Worm (Caenorhabditis elegans) whole organism, L4 larva: Measurements from ENCODE around the gene Y54G2A.38.

Experiments used
- D1046.2 ChIP-seq: fragments of 200-800 bp; sonication (Bioruptor generic); IDR thresholded peaks from 2 replicates; pipeline ENCODE4 v1.3.6; 2022; ENCODE audit warnings: missing genetic modification characterization, missing compliant biosample characterization
- F10B5.3 ChIP-seq: sonication (generic microtip); optimal IDR thresholded peaks from 2 replicates; lab custom pipeline; 2016; ENCODE audit warnings: mild to moderate bottlenecking, missing genetic modification characterization, missing compliant biosample characterization
- F26F4.8 ChIP-seq: fragments of 200-800 bp; sonication (Bioruptor generic); conservative IDR thresholded peaks from 2 replicates; pipeline ENCODE4 v1.3.6; 2022; ENCODE audit warnings: missing genetic modification characterization, missing compliant biosample characterization
- F37D6.2 ChIP-seq: sonication (generic microtip); optimal IDR thresholded peaks from 2 replicates; lab custom pipeline; 2016; ENCODE audit warnings: mild to moderate bottlenecking, missing genetic modification characterization, missing compliant biosample characterization
- R02D3.7 ChIP-seq: fragments of 150-350 bp; sonication (generic microtip); optimal IDR thresholded peaks from 3 replicates; lab custom pipeline; 2014; ENCODE audit warnings: missing biosample characterization, missing genetic modification characterization
- Y105C5A.15 ChIP-seq: fragments of 200-800 bp; sonication (Bioruptor generic); IDR thresholded peaks from 2 replicates; pipeline ENCODE4 v1.3.6; 2022; ENCODE audit warnings: missing genetic modification characterization, missing compliant biosample characterization
- Y48G9A.11 ChIP-seq: fragments of 200-800 bp; sonication (Bioruptor generic); IDR thresholded peaks from 2 replicates; pipeline ENCODE4 v1.3.6; 2022; ENCODE audit warnings: missing genetic modification reagents, missing genetic modification characterization, missing compliant biosample characterization
- Y5F2A.4 ChIP-seq: fragments of 200-800 bp; sonication (Bioruptor generic); optimal IDR thresholded peaks from 2 replicates; lab custom pipeline; 2018; ENCODE audit warnings: mild to moderate bottlenecking, missing genetic modification characterization, missing compliant biosample characterization
- Y75B8A.6 ChIP-seq: fragments of 200-800 bp; sonication (Bioruptor generic); IDR thresholded peaks from 2 replicates; pipeline ENCODE4 v1.3.6; 2022; ENCODE audit warnings: missing genetic modification reagents, missing genetic modification characterization, missing compliant biosample characterization
- ZK337.2 ChIP-seq: fragments of 200-800 bp; sonication (Bioruptor generic); IDR thresholded peaks from 2 replicates; pipeline ENCODE4 v1.3.6; 2022; ENCODE audit warnings: missing genetic modification reagents, missing genetic modification characterization, missing compliant biosample characterization
- aly-2 ChIP-seq: sonication (generic microtip); optimal IDR thresholded peaks from 2 replicates; lab custom pipeline; 2018; ENCODE audit warnings: missing biosample characterization, missing genetic modification characterization
- ama-1 ChIP-seq: fragments of 150-350 bp; optimal IDR thresholded peaks from 2 replicates; lab custom pipeline; 2014; ENCODE audit warnings: inconsistent platforms, mixed read lengths
- arid-1 ChIP-seq: fragments of 200-800 bp; sonication (Bioruptor generic); conservative IDR thresholded peaks from 2 replicates; pipeline ENCODE4 v1.3.6; 2022; ENCODE audit warnings: missing genetic modification reagents, missing genetic modification characterization, missing compliant biosample characterization
- attf-4 ChIP-seq: sonication (generic microtip); optimal IDR thresholded peaks from 3 replicates; lab custom pipeline; 2017; ENCODE audit warnings: missing biosample characterization, missing genetic modification characterization
- ceh-28 ChIP-seq: fragments of 150-350 bp; optimal IDR thresholded peaks from 2 replicates; lab custom pipeline; 2014; ENCODE audit warnings: missing biosample characterization, missing genetic modification reagents, missing genetic modification characterization
- ceh-62 ChIP-seq: sonication (generic microtip); optimal IDR thresholded peaks from 2 replicates; lab custom pipeline; 2017; ENCODE audit warnings: missing biosample characterization, missing genetic modification characterization
- ceh-82 ChIP-seq: sonication (generic microtip); optimal IDR thresholded peaks from 2 replicates; lab custom pipeline; 2017; ENCODE audit warnings: missing biosample characterization, missing genetic modification characterization
- ces-1 ChIP-seq: fragments of 150-350 bp; sonication (generic microtip); optimal IDR thresholded peaks from 4 replicates; lab custom pipeline; 2014; ENCODE audit warnings: missing biosample characterization, missing genetic modification reagents, missing genetic modification characterization
- ctbp-1 ChIP-seq: fragments of 200-800 bp; sonication (Bioruptor generic); IDR thresholded peaks from 2 replicates; pipeline ENCODE4 v1.3.6; 2022; ENCODE audit warnings: missing genetic modification reagents, missing genetic modification characterization, missing compliant biosample characterization
- daf-19 ChIP-seq: fragments of 200-800 bp; sonication (Bioruptor generic); conservative IDR thresholded peaks from 2 replicates; pipeline ENCODE4 v1.3.6; 2022; ENCODE audit warnings: missing genetic modification characterization, missing compliant biosample characterization
- dmd-8 ChIP-seq: fragments of 200-800 bp; sonication (Bioruptor generic); IDR thresholded peaks from 2 replicates; pipeline ENCODE4 v1.3.6; 2022; ENCODE audit warnings: missing genetic modification characterization, missing compliant biosample characterization
- dmd-9 ChIP-seq: fragments of 200-800 bp; sonication (Bioruptor generic); IDR thresholded peaks from 2 replicates; pipeline ENCODE4 v1.3.6; 2022; ENCODE audit warnings: missing genetic modification reagents, missing genetic modification characterization, missing compliant biosample characterization
- dve-1 ChIP-seq: sonication (generic microtip); optimal IDR thresholded peaks from 2 replicates; lab custom pipeline; 2017; ENCODE audit warnings: antibody characterized with exemption, mild to moderate bottlenecking, missing genetic modification characterization, missing compliant biosample characterization; ENCODE audit not compliant: insufficient read depth
- egl-27 ChIP-seq: sonication (generic microtip); optimal IDR thresholded peaks from 3 replicates; lab custom pipeline; 2017; ENCODE audit warnings: missing biosample characterization, missing genetic modification reagents, missing genetic modification characterization
- fkh-10 ChIP-seq: fragments of 150-350 bp; optimal IDR thresholded peaks from 2 replicates; lab custom pipeline; 2014; ENCODE audit warnings: missing biosample characterization, missing genetic modification reagents, missing genetic modification characterization
- fos-1 ChIP-seq: fragments of 150-350 bp; optimal IDR thresholded peaks from 2 replicates; lab custom pipeline; 2014; ENCODE audit warnings: missing biosample characterization, missing genetic modification characterization
- gei-8 ChIP-seq: fragments of 200-800 bp; sonication (Bioruptor generic); optimal IDR thresholded peaks from 2 replicates; lab custom pipeline; 2018; ENCODE audit warnings: mild to moderate bottlenecking, missing genetic modification characterization, missing compliant biosample characterization
- hlh-11 ChIP-seq: fragments of 200-800 bp; sonication (Bioruptor generic); optimal IDR thresholded peaks from 2 replicates; lab custom pipeline; 2018; ENCODE audit warnings: mild to moderate bottlenecking, missing genetic modification characterization, missing compliant biosample characterization
- lin-38 ChIP-seq: fragments of 200-800 bp; sonication (Bioruptor generic); IDR thresholded peaks from 2 replicates; pipeline ENCODE4 v1.3.6; 2022; ENCODE audit warnings: missing genetic modification reagents, missing genetic modification characterization, missing compliant biosample characterization
- madf-9 ChIP-seq: fragments of 200-800 bp; sonication (Bioruptor generic); conservative IDR thresholded peaks from 2 replicates; pipeline ENCODE4 v1.3.6; 2022; ENCODE audit warnings: missing genetic modification reagents, missing genetic modification characterization, missing compliant biosample characterization
- mdt-29 ChIP-seq: fragments of 200-800 bp; sonication (Bioruptor generic); IDR thresholded peaks from 2 replicates; pipeline ENCODE4 v1.3.6; 2022; ENCODE audit warnings: missing genetic modification reagents, missing genetic modification characterization, missing compliant biosample characterization
- mxl-2 ChIP-seq: fragments of 200-800 bp; sonication (Bioruptor generic); conservative IDR thresholded peaks from 2 replicates; pipeline ENCODE4 v1.3.6; 2022; ENCODE audit warnings: missing genetic modification reagents, missing genetic modification characterization, missing compliant biosample characterization
- nhr-111 ChIP-seq: fragments of 200-800 bp; sonication (Bioruptor generic); optimal IDR thresholded peaks from 2 replicates; lab custom pipeline; 2018; ENCODE audit warnings: mild to moderate bottlenecking, missing genetic modification characterization, missing compliant biosample characterization
- nhr-237 ChIP-seq: sonication (generic microtip); optimal IDR thresholded peaks from 2 replicates; lab custom pipeline; 2017; ENCODE audit warnings: missing biosample characterization, missing genetic modification characterization
- nhr-25 ChIP-seq: sonication (generic microtip); optimal IDR thresholded peaks from 2 replicates; lab custom pipeline; 2017; ENCODE audit warnings: missing genetic modification characterization, mild to moderate bottlenecking, missing compliant biosample characterization, antibody characterized with exemption, moderate library complexity, borderline replicate concordance; ENCODE audit not compliant: insufficient read depth
- nhr-41 ChIP-seq: fragments of 200-800 bp; sonication (Bioruptor generic); IDR thresholded peaks from 2 replicates; pipeline ENCODE4 v1.3.6; 2022; ENCODE audit warnings: missing genetic modification reagents, missing genetic modification characterization, missing compliant biosample characterization
- nhr-42 ChIP-seq: fragments of 200-800 bp; sonication (Bioruptor generic); IDR thresholded peaks from 2 replicates; pipeline ENCODE4 v1.3.6; 2022; ENCODE audit warnings: missing genetic modification characterization, missing compliant biosample characterization
- nhr-77 ChIP-seq: fragments of 150-350 bp; optimal IDR thresholded peaks from 2 replicates; lab custom pipeline; 2014; ENCODE audit warnings: missing biosample characterization, missing genetic modification characterization
- pha-4 ChIP-seq, 2 experiments: fragments of 150-350 bp in 1 of 2; fragments of 200-800 bp in 1 of 2; sonication (Bioruptor generic) in 1 of 2; IDR thresholded peaks in 1 of 2; optimal IDR thresholded peaks in 1 of 2; 2 replicates each; pipeline versions ENCODE4 v1.3.6 to Lab custom; 2014 to 2022; ENCODE audit warnings: missing genetic modification characterization in 2 of 2, missing genetic modification reagents in 2 of 2, missing biosample characterization in 1 of 2, missing compliant biosample characterization in 1 of 2
- php-3 ChIP-seq: fragments of 200-800 bp; sonication (Bioruptor generic); IDR thresholded peaks from 2 replicates; pipeline ENCODE4 v1.3.6; 2022; ENCODE audit warnings: missing genetic modification reagents, missing genetic modification characterization, missing compliant biosample characterization
- snpc-1.2 ChIP-seq: fragments of 200-800 bp; sonication (Bioruptor generic); IDR thresholded peaks from 2 replicates; pipeline ENCODE4 v1.3.6; 2022; ENCODE audit warnings: missing genetic modification reagents, missing genetic modification characterization, missing compliant biosample characterization
- spr-3 ChIP-seq: fragments of 200-800 bp; sonication (Bioruptor generic); optimal IDR thresholded peaks from 2 replicates; lab custom pipeline; 2018; ENCODE audit warnings: mild to moderate bottlenecking, missing genetic modification characterization, missing compliant biosample characterization
- tag-97 ChIP-seq: fragments of 200-800 bp; sonication (Bioruptor generic); IDR thresholded peaks from 2 replicates; pipeline ENCODE4 v1.3.6; 2022; ENCODE audit warnings: missing genetic modification characterization, missing compliant biosample characterization
- tra-1 ChIP-seq: fragments of 200-800 bp; sonication (Bioruptor generic); IDR thresholded peaks from 2 replicates; pipeline ENCODE4 v1.3.6; 2022; ENCODE audit warnings: missing genetic modification reagents, missing genetic modification characterization, missing compliant biosample characterization
- unc-130 ChIP-seq: sonication (generic microtip); optimal IDR thresholded peaks from 2 replicates; lab custom pipeline; 2016; ENCODE audit warnings: missing genetic modification reagents, missing genetic modification characterization, missing compliant biosample characterization
- unc-62 ChIP-seq, 3 experiments: fragments of 150-350 bp in 1 of 3; sonication (generic microtip); optimal IDR thresholded peaks in 2 of 3; peaks in 1 of 3; 1 replicate in 1 of 3; 2 replicates in 2 of 3; lab custom pipeline; 2014 to 2017; ENCODE audit warnings: missing biosample characterization in 3 of 3, missing genetic modification characterization in 3 of 3, missing genetic modification reagents in 3 of 3, missing genotype in 1 of 3
- ztf-11 ChIP-seq: fragments of 150-350 bp; optimal IDR thresholded peaks from 2 replicates; lab custom pipeline; 2014; ENCODE audit warnings: missing biosample characterization, missing genetic modification characterization

Y54G2A.38 gene

DNA sequence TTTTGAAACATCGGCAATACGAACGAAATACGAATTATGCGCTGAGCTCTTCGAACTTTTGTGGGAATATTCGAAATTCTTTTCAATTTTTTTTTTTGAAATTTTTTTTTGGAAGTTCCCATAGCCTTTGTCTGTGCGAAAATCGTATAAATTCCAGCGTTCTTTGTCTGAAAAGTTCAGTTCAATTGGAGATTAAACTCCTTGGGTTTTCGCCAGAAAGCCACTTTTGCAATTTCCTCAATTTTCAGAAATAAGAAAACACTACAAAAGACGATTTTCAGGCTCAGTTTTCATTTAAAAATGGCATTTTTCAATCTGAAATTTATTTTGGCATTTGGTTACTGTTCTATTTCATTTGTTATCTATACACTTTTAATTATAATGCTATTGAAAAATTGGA lies at the start of gene Y54G2A.38:
Gene Y54G2A.38, plus strand, starts transcription at position 301 of the 400 bp plus-strand sequence.
- no peak for TF ChIP-seq attf-4 (tag; lab: Kevin White, UChicago)
- TF ChIP-seq nhr-77 (tag; lab: Kevin White, UChicago), result no peak

DNA sequence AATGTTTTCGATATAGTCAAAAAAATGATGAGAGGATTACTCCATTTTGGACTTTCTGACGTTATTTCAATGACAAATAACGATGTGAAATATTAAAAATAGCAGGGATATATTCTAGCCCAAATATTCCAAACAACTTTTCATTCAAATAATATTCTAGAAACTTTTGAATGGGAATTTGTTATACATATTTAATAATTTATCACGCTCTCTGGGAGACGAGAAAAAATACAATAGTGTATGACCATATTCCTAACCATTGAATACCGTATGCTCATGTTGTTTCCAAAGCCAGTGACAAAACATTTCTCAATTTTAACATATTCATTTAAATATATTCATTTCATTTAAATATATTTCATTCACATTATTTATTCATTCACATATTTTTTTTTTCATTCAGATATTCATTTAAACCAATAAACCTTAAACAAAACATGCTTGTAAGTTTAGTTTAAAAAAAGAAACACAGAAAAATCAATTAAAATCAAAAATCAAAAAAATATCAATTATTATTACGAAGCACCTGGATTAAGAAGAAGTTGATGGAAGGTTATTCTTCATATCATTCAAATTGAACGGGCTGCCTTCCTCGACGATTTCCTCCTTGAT lies 49.6 kb upstream of the Y54G2A.38 start:
- TF ChIP-seq lin-38 (GFP tag; lab: Robert Waterston, UW), result peak; percentile 67
- peak; percentile 76 for TF ChIP-seq nhr-42 (GFP tag; lab: Robert Waterston, UW)
- no peak for TF ChIP-seq tag-97
- TF ChIP-seq nhr-41 (GFP tag; lab: Robert Waterston, UW), result 0 out of 2 replicates have a peak, but pooled peaks have one; percentile 46
- TF ChIP-seq ceh-82 (tag; lab: Kevin White, UChicago), result no peak
- TF ChIP-seq F10B5.3 (tag; lab: Kevin White, UChicago), result no peak
- TF ChIP-seq pha-4 (GFP tag; IDR thresholded peaks at IDR 0.05; lab: Robert Waterston, UW), result peak; percentile 85; the same call in 1 of the 2 replicates
- no peak for TF ChIP-seq pha-4 (tag; optimal IDR thresholded peaks at IDR 0.05; lab: Kevin White, UChicago)
- peak; percentile 17 for TF ChIP-seq hlh-11 (tag; lab: Kevin White, UChicago)
- no peak for TF ChIP-seq spr-3 (GFP tag; lab: Kevin White, UChicago)
- peak; percentile 72 for TF ChIP-seq madf-9
- TF ChIP-seq mxl-2 (GFP tag; lab: Robert Waterston, UW), result no peak
- no peak for TF ChIP-seq nhr-25
- TF ChIP-seq php-3, result peak; percentile 69
- no peak for TF ChIP-seq gei-8 (GFP tag; lab: Kevin White, UChicago)
- 0 out of 2 replicates have a peak, but pooled peaks have one; percentile 57 for TF ChIP-seq tra-1
- TF ChIP-seq dmd-8 (GFP tag; lab: Robert Waterston, UW), result 0 out of 2 replicates have a peak, but pooled peaks have one; percentile 63
- peak; percentile 67; the same call in 1 of the 2 replicates for TF ChIP-seq snpc-1.2
- TF ChIP-seq F37D6.2, result no peak
- peak; percentile 84 for TF ChIP-seq Y105C5A.15 (GFP tag; lab: Robert Waterston, UW)
- TF ChIP-seq dmd-9, result 0 out of 2 replicates have a peak, but pooled peaks have one; percentile 23
- no peak for TF ChIP-seq ama-1
- TF ChIP-seq unc-62 (GFP tag; optimal IDR thresholded peaks at IDR 0.05 in 1 of 2; lab: Kevin White, UChicago), result no peak
- no peak for TF ChIP-seq unc-62 (tag; optimal IDR thresholded peaks at IDR 0.05; lab: Kevin White, UChicago)
- peak; percentile 5 for TF ChIP-seq nhr-111 (GFP tag; lab: Kevin White, UChicago)
- peak; percentile 92 for TF ChIP-seq dve-1 (tag; lab: Kevin White, UChicago)
- no peak for TF ChIP-seq ces-1
- TF ChIP-seq ceh-28 (tag; lab: Kevin White, UChicago), result no peak
- TF ChIP-seq ctbp-1 (GFP tag; lab: Robert Waterston, UW), result no peak
- TF ChIP-seq fos-1, result no peak
- no peak for TF ChIP-seq nhr-237 (tag; lab: Kevin White, UChicago)
- no peak for TF ChIP-seq F26F4.8 (GFP tag; lab: Robert Waterston, UW)
- peak; percentile 84 for TF ChIP-seq Y75B8A.6 (GFP tag; lab: Robert Waterston, UW)
- TF ChIP-seq aly-2 (tag; lab: Kevin White, UChicago), result no peak
- TF ChIP-seq fkh-10 (GFP tag; lab: Kevin White, UChicago), result no peak
- no peak for TF ChIP-seq unc-130 (GFP tag; lab: Kevin White, UChicago)
- no peak for TF ChIP-seq egl-27 (tag; lab: Kevin White, UChicago)
- 0 out of 2 replicates have a peak, but pooled peaks have one; percentile 37 for TF ChIP-seq D1046.2
- TF ChIP-seq Y5F2A.4 (GFP tag; lab: Kevin White, UChicago), result no peak
- peak; percentile 83; the same call in 1 of the 2 replicates for TF ChIP-seq arid-1 (GFP tag; lab: Robert Waterston, UW)
- TF ChIP-seq ceh-62 (tag; lab: Kevin White, UChicago), result no peak
- no peak for TF ChIP-seq ztf-11
- no peak; the same call in 1 of the 2 replicates for TF ChIP-seq mdt-29
- TF ChIP-seq R02D3.7 (tag; lab: Kevin White, UChicago), result no peak
- TF ChIP-seq Y48G9A.11 (GFP tag; lab: Robert Waterston, UW), result 0 out of 2 replicates have a peak, but pooled peaks have one; percentile 29
- no peak for TF ChIP-seq ZK337.2 (GFP tag; lab: Robert Waterston, UW)
- TF ChIP-seq daf-19 (GFP tag; lab: Robert Waterston, UW), result peak; percentile 90
